Worm (Caenorhabditis elegans) whole organism, mixed stage, embryonic: Measurements from ENCODE around the gene C08F11.17.

Experiments
- bed-3 ChIP-seq: fragments of 200-800 bp; sonication (Bioruptor generic); optimal IDR thresholded peaks from 3 replicates; lab custom pipeline; 2018; ENCODE audit warnings: mild to moderate bottlenecking, missing genetic modification characterization, moderate library complexity, missing compliant biosample characterization
- blmp-1 ChIP-seq: fragments of 150-350 bp; optimal IDR thresholded peaks from 2 replicates; lab custom pipeline; 2014; ENCODE audit warnings: missing biosample characterization, missing genetic modification characterization
- ceh-39 ChIP-seq: fragments of 150-350 bp; optimal IDR thresholded peaks from 2 replicates; lab custom pipeline; 2014; ENCODE audit warnings: missing biosample characterization, missing genetic modification characterization
- ceh-43 ChIP-seq: fragments of 200-800 bp; sonication (Bioruptor generic); optimal IDR thresholded peaks from 2 replicates; lab custom pipeline; 2018; ENCODE audit warnings: mild to moderate bottlenecking, missing genetic modification characterization, moderate library complexity, missing compliant biosample characterization
- ceh-83 ChIP-seq: fragments of 200-800 bp; sonication (Bioruptor generic); optimal IDR thresholded peaks from 2 replicates; lab custom pipeline; 2018; ENCODE audit warnings: mild to moderate bottlenecking, missing genetic modification characterization, missing compliant biosample characterization
- elt-1 ChIP-seq: sonication (generic microtip); optimal IDR thresholded peaks from 2 replicates; lab custom pipeline; 2017; ENCODE audit warnings: missing genetic modification characterization, mild to moderate bottlenecking, missing compliant biosample characterization, antibody characterized with exemption, moderate library complexity, borderline replicate concordance; ENCODE audit not compliant: insufficient read depth
- elt-3 ChIP-seq: fragments of 150-350 bp; optimal IDR thresholded peaks from 2 replicates; lab custom pipeline; 2014; ENCODE audit warnings: missing biosample characterization, missing genetic modification characterization
- flh-1 ChIP-seq: fragments of 200-800 bp; sonication (Bioruptor generic); optimal IDR thresholded peaks from 2 replicates; lab custom pipeline; 2018; ENCODE audit warnings: mild to moderate bottlenecking, missing genetic modification characterization, moderate library complexity, missing compliant biosample characterization
- ham-2 ChIP-seq: fragments of 200-800 bp; sonication (Bioruptor generic); optimal IDR thresholded peaks from 2 replicates; lab custom pipeline; 2018; ENCODE audit warnings: mild to moderate bottlenecking, missing genetic modification characterization, missing compliant biosample characterization
- hlh-1 ChIP-seq: fragments of 150-350 bp; optimal IDR thresholded peaks from 2 replicates; lab custom pipeline; 2014; ENCODE audit warnings: missing biosample characterization, missing genetic modification reagents, missing genetic modification characterization
- lin-32 ChIP-seq: fragments of 200-800 bp; sonication (Bioruptor generic); optimal IDR thresholded peaks from 2 replicates; lab custom pipeline; 2018; ENCODE audit warnings: mild to moderate bottlenecking, missing genetic modification characterization, missing compliant biosample characterization
- lsy-2 ChIP-seq: fragments of 150-350 bp; optimal IDR thresholded peaks from 2 replicates; lab custom pipeline; 2014; ENCODE audit warnings: missing biosample characterization, missing genetic modification characterization
- mab-5 ChIP-seq: fragments of 150-350 bp; optimal IDR thresholded peaks from 2 replicates; lab custom pipeline; 2014; ENCODE audit warnings: missing biosample characterization, missing genetic modification characterization
- mls-2 ChIP-seq: sonication (generic microtip); optimal IDR thresholded peaks from 2 replicates; lab custom pipeline; 2016; ENCODE audit warnings: mild to moderate bottlenecking, missing genetic modification characterization, moderate library complexity, missing compliant biosample characterization
- nhr-12 ChIP-seq: fragments of 150-350 bp; optimal IDR thresholded peaks from 2 replicates; lab custom pipeline; 2014; ENCODE audit warnings: missing biosample characterization, missing genetic modification characterization
- nhr-237 ChIP-seq: fragments of 150-350 bp; optimal IDR thresholded peaks from 2 replicates; lab custom pipeline; 2014; ENCODE audit warnings: missing biosample characterization, missing genetic modification characterization
- nhr-28 ChIP-seq: fragments of 150-350 bp; optimal IDR thresholded peaks from 2 replicates; lab custom pipeline; 2014; ENCODE audit warnings: missing biosample characterization, missing genetic modification characterization
- nhr-76 ChIP-seq: sonication (generic microtip); optimal IDR thresholded peaks from 2 replicates; lab custom pipeline; 2017; ENCODE audit warnings: missing biosample characterization, missing genetic modification characterization
- pha-4 ChIP-seq: fragments of 150-350 bp; optimal IDR thresholded peaks from 2 replicates; lab custom pipeline; 2018; ENCODE audit warnings: missing biosample characterization, missing genetic modification reagents, missing genetic modification characterization
- sem-2 ChIP-seq: fragments of 200-800 bp; sonication (Bioruptor generic); optimal IDR thresholded peaks from 2 replicates; lab custom pipeline; 2018; ENCODE audit warnings: mild to moderate bottlenecking, missing genetic modification characterization, missing compliant biosample characterization
- snpc-4 ChIP-seq: fragments of 150-350 bp; optimal IDR thresholded peaks from 2 replicates; lab custom pipeline; 2014; ENCODE audit warnings: missing biosample characterization, missing genetic modification characterization
- sptf-1 ChIP-seq: sonication (generic microtip); optimal IDR thresholded peaks from 2 replicates; lab custom pipeline; 2017; ENCODE audit warnings: mild to moderate bottlenecking, missing genetic modification characterization, moderate library complexity, missing compliant biosample characterization
- tbx-8 ChIP-seq: fragments of 200-800 bp; sonication (Bioruptor generic); optimal IDR thresholded peaks from 2 replicates; lab custom pipeline; 2018; ENCODE audit warnings: mild to moderate bottlenecking, missing genetic modification characterization, moderate library complexity, missing compliant biosample characterization
- unc-120 ChIP-seq: sonication (generic microtip); optimal IDR thresholded peaks from 2 replicates; lab custom pipeline; 2017; ENCODE audit warnings: missing genetic modification characterization, missing compliant biosample characterization; ENCODE audit not compliant: poor library complexity, severe bottlenecking
- unc-39 ChIP-seq: fragments of 150-350 bp; optimal IDR thresholded peaks from 2 replicates; lab custom pipeline; 2014; ENCODE audit warnings: missing biosample characterization, missing genetic modification characterization
- unc-62 ChIP-seq: fragments of 150-350 bp; optimal IDR thresholded peaks from 2 replicates; lab custom pipeline; 2014; ENCODE audit warnings: missing biosample characterization, missing genetic modification reagents, missing genetic modification characterization
- ztf-11 ChIP-seq: fragments of 150-350 bp; optimal IDR thresholded peaks from 2 replicates; lab custom pipeline; 2014; ENCODE audit warnings: missing biosample characterization, missing genetic modification characterization

The C08F11.17 gene

DNA sequence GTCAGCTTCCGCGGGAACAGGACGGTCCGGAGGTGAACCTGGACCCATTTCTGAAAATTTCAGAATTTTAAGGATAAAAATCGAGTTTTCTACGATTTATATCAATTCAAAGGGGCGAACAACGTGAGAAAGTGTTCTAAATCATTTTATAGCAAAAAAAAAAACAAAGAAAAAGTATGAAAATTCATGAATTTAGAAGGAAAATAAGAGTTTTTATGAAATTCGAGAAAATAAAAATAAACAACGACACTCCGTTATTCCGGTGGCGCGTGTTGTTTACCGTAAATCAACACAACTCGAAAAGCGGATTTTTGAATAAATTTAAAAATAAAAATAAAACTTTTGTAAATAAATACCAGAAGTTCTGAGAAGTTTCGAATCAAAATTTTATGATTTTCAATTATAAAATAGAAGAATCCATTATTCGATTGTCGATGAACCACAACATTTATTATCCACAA, 36.9 kb upstream of the C08F11.17 start, which contains the start of gene nyn-1:
TSS of gene nyn-1 (minus strand) at position 51 of the 461 bp plus-strand sequence.
- TF ChIP-seq ceh-39 (tag; lab: Kevin White, UChicago) (no peak), unc-120 (tag; lab: Kevin White, UChicago) (no peak), unc-62 (GFP tag; lab: Kevin White, UChicago) (no peak), nhr-12 (tag; lab: Kevin White, UChicago) (no peak), lin-32 (no peak), ztf-11 (no peak)

DNA sequence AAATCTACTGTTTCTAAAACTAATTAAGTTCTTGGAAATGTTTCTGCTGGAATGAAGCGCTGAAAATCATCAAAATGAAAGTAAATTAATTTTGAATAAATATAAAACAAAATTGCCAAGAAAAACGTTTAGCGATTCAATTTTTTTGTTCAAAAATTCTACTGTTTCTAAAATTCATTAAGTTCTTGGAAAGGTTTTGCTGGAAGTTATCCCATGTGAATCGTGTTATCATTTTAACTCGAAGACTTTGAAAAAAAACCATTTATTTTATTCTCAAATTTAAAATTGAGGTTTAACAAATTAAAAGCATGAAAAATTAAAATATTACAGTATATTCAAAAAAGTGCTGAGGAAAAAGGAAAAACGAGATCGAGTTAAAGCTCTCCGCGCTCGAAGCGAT, 34.7 kb upstream of the C08F11.17 start:
- TF ChIP-seq ceh-43 (no peak), lsy-2 (tag; lab: Kevin White, UChicago) (no peak), bed-3 (GFP tag; lab: Kevin White, UChicago) (no peak), blmp-1 (tag; lab: Kevin White, UChicago) (no peak), snpc-4 (tag; lab: Kevin White, UChicago) (no peak), mls-2 (no peak), ham-2 (GFP tag; lab: Kevin White, UChicago) (no peak), elt-1 (tag; lab: Kevin White, UChicago) (no peak), sem-2 (GFP tag; lab: Kevin White, UChicago) (no peak)
- TF ChIP-seq, all 35 proteins: peak for 0

DNA sequence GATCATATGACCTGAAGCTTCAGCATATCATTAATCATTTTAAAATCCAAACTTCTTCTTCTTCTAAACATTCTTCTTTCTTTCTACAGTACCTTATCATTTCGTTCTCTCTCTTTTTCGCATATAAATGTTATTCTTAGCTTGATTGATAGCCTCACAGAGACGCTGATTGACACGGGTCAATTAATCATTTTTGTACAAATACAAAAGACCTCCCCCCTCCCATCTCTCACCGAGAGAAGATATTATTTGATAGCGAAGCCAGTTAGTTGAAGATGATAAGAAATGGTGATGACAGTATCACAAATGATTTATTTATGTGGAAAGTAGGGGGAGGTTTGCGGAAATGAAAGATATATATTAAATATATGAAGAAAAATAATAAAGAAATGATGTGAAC, 32.6 kb upstream of the C08F11.17 start:
- TF ChIP-seq ztf-11 = no peak
- peak; percentile 78 for TF ChIP-seq elt-3 (tag; lab: Kevin White, UChicago)
- peak; percentile 94 for TF ChIP-seq unc-62 (GFP tag; lab: Kevin White, UChicago)
- peak; percentile 57 for TF ChIP-seq mab-5 (tag; lab: Kevin White, UChicago)
- TF ChIP-seq bed-3 (GFP tag; lab: Kevin White, UChicago) = no peak

DNA sequence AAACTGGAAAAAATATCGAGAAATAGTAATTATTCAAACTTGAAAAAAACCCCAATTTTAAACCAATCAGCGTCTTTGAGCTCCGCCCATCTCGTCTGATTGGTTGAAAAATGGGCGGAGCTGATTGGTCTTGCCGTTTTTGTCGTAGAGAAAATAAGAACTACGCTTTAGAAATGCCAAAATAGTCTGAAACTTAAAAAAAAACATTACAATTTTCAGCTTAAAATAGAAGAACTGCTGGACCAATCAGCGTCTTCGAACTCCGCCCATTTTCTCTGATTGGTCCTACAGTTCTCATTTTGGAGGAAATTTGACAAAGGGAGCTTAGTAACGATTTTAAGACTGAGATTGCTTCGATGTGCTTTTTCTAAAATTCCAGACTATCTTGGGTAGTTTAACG, 29.4 kb upstream of the C08F11.17 start:
- no peak for TF ChIP-seq sptf-1 (tag; lab: Kevin White, UChicago)
- no peak for TF ChIP-seq unc-62 (GFP tag; lab: Kevin White, UChicago)
- TF ChIP-seq nhr-28 (tag; lab: Kevin White, UChicago) = no peak
- TF ChIP-seq nhr-237 (tag; lab: Kevin White, UChicago) = no peak
- TF ChIP-seq hlh-1 (tag; lab: Kevin White, UChicago) = no peak
- no peak for TF ChIP-seq blmp-1 (tag; lab: Kevin White, UChicago)

DNA sequence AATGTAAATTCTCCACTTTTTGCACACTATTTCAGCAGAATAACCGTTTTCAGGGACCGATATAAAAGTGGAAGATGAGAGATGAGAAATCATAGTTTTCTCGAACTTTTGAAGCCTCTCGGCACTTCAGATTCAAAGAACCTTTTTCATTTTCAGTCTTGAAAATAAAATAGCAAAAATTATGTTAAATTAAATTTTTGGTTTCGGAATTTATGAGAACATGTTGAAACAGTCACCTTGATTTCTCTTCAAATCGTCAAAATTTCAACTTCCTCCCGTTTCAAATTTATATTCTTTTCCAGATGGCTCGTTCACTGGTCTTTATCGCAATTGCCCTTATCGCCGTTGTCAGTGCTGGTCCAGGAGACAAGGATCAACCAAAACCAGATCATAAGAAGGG, 28.5 kb upstream of the C08F11.17 start, which contains the start of gene srlf-26:
TSS of gene srlf-26 (plus strand) at position 301 of the 400 bp plus-strand sequence.
- TF ChIP-seq nhr-237 (tag; lab: Kevin White, UChicago) (no peak), ceh-39 (tag; lab: Kevin White, UChicago) (no peak), mab-5 (tag; lab: Kevin White, UChicago) (no peak), nhr-28 (tag; lab: Kevin White, UChicago) (no peak), lin-32 (no peak), pha-4 (no peak), tbx-8 (no peak)

DNA sequence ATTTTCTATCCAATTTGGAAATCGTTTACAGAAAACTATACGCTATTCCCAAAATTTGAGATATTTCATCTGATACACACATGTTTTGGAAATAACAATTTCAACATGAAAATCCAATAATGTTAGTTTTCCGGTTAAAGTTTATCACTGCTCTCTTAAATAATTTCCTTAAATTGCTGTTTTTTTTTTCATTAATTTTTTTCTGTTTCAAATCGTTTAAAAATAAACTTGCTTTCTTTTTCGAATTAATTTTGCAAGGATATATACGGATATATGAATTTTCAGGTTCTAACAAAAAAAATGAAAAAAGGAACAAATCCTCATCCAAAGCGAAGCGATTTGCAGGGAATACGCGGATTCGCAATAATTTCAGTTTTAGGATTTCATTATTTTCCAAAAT, 23.4 kb upstream of the C08F11.17 start, which contains the start of gene oac-48:
TSS of gene oac-48 (plus strand) at position 301 of the 400 bp plus-strand sequence.
- no peak for TF ChIP-seq nhr-76 (tag; lab: Kevin White, UChicago)
- no peak for TF ChIP-seq nhr-237 (tag; lab: Kevin White, UChicago)
- TF ChIP-seq ztf-11 = no peak
- no peak for TF ChIP-seq unc-39 (tag; lab: Kevin White, UChicago)
- no peak for TF ChIP-seq flh-1 (GFP tag; lab: Kevin White, UChicago)

DNA sequence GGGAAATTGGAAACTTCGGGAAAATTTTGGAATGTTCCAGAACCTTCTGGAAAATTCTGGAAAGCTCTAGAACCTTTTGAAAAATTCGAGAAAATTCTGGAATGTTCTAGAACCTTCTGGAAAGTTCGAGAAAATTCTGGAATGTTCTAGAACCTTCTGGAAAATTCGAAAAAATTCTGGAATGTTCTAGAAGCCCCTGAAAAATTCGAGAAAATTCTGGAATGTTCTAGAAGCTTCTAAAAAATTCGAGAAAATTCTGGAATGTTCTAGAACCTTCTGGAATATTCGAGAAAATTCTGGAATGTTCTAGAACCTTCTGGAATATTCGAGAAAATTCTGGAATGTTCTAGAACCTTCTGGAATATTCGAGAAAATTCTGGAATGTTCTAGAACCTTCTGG, 17.8 kb upstream of the C08F11.17 start:
- peak; percentile 61 for TF ChIP-seq ceh-83 (GFP tag; lab: Kevin White, UChicago)
- TF ChIP-seq, all 35 proteins: peak for 1; not testable (repeated sequence) for 34
